Worm (Caenorhabditis elegans): ENCODE measurements around the gene pals-28.

ce11 chrIII:4380835-4381234, 3.8 kb upstream of the pals-28 start:
- TF ChIP-seq lsy-12 (tag; optimal IDR thresholded peaks at IDR 0.05) (no peak), unc-39 (tag; optimal IDR thresholded peaks at IDR 0.05) (no peak), ama-1 (optimal IDR thresholded peaks at IDR 0.05) (no peak), skn-1 (tag; optimal IDR thresholded peaks at IDR 0.05) (no peak), eor-1 (tag; optimal IDR thresholded peaks at IDR 0.05) (no peak), fkh-10 (GFP tag; optimal IDR thresholded peaks at IDR 0.05) (no peak), ztf-4 (tag; optimal IDR thresholded peaks at IDR 0.05) (no peak), tbx-2 (tag; optimal IDR thresholded peaks at IDR 0.05) (no peak)
